Worm (Caenorhabditis elegans): Measurements from ENCODE around the gene lin-8.

lin-8 gene

ce11 chrII:3051332-3051731 lies 5.3 kb upstream of the lin-8 start:
- TF ChIP-seq blmp-1 (tag; optimal IDR thresholded peaks at IDR 0.05; ENCODE audit: insufficient read depth): no peak
- TF ChIP-seq ama-1 (optimal IDR thresholded peaks at IDR 0.05): no peak
- TF ChIP-seq ceh-16 (tag; optimal IDR thresholded peaks at IDR 0.05): no peak
- no peak for TF ChIP-seq ztf-1 (GFP tag; conservative IDR thresholded peaks at IDR 0.05)
- no peak for TF ChIP-seq unc-39 (tag; optimal IDR thresholded peaks at IDR 0.05)
- no peak for TF ChIP-seq sem-4 (tag; optimal IDR thresholded peaks at IDR 0.05)
- no peak for TF ChIP-seq nhr-12 (tag; optimal IDR thresholded peaks at IDR 0.05)
- no peak for TF ChIP-seq lsy-2 (tag; optimal IDR thresholded peaks at IDR 0.05)
- TF ChIP-seq snpc-4 (tag; optimal IDR thresholded peaks at IDR 0.05): no peak
- TF ChIP-seq unc-55 (GFP tag; optimal IDR thresholded peaks at IDR 0.05): no peak
- TF ChIP-seq R02D3.7 (tag; optimal IDR thresholded peaks at IDR 0.05): no peak
- no peak for TF ChIP-seq ZK546.5 (tag; optimal IDR thresholded peaks at IDR 0.05)
- no peak for TF ChIP-seq nhr-6 (tag; optimal IDR thresholded peaks at IDR 0.05)
- no peak for TF ChIP-seq sma-9 (GFP tag; optimal IDR thresholded peaks at IDR 0.05)
- no peak for TF ChIP-seq sma-9 (tag; optimal IDR thresholded peaks at IDR 0.05)
- TF ChIP-seq ceh-82 (tag; optimal IDR thresholded peaks at IDR 0.05): no peak
- TF ChIP-seq F13H6.1 (tag; optimal IDR thresholded peaks at IDR 0.05): no peak
- TF ChIP-seq nhr-11 (tag; optimal IDR thresholded peaks at IDR 0.05): no peak
- no peak for TF ChIP-seq fos-1 (tag; optimal IDR thresholded peaks at IDR 0.05)

ce11 chrII:3052843-3053242 lies 3.8 kb upstream of the lin-8 start:
- TF ChIP-seq nhr-23 (tag; optimal IDR thresholded peaks at IDR 0.05): no peak
- TF ChIP-seq fos-1 (tag; optimal IDR thresholded peaks at IDR 0.05): no peak
- no peak for TF ChIP-seq nhr-6 (tag; optimal IDR thresholded peaks at IDR 0.05)
- no peak for TF ChIP-seq nhr-237 (tag; optimal IDR thresholded peaks at IDR 0.05)
- TF ChIP-seq aly-2 (tag; optimal IDR thresholded peaks at IDR 0.05): no peak
- no peak for TF ChIP-seq sma-9 (GFP tag; optimal IDR thresholded peaks at IDR 0.05)
- TF ChIP-seq sma-9 (tag; optimal IDR thresholded peaks at IDR 0.05): no peak
- no peak for TF ChIP-seq lsy-2 (tag; optimal IDR thresholded peaks at IDR 0.05)
- no peak for TF ChIP-seq ceh-16 (tag; optimal IDR thresholded peaks at IDR 0.05)
- no peak for TF ChIP-seq zag-1 (tag; optimal IDR thresholded peaks at IDR 0.05)
- TF ChIP-seq sma-3 (GFP tag; optimal IDR thresholded peaks at IDR 0.05): no peak
- no peak for TF ChIP-seq alr-1 (tag; optimal IDR thresholded peaks at IDR 0.05)
- TF ChIP-seq skn-1 (tag; optimal IDR thresholded peaks at IDR 0.05): no peak

- TF ChIP-seq nhr-10 (tag; optimal IDR thresholded peaks at IDR 0.05) (no peak), dmd-4 (tag; optimal IDR thresholded peaks at IDR 0.05) (no peak), ztf-4 (tag; optimal IDR thresholded peaks at IDR 0.05) (no peak), ama-1 (optimal IDR thresholded peaks at IDR 0.05) (no peak), unc-62 (GFP tag; optimal IDR thresholded peaks at IDR 0.05) (no peak), mdl-1 (tag; optimal IDR thresholded peaks at IDR 0.05) (no peak), sma-9 (GFP tag; optimal IDR thresholded peaks at IDR 0.05) (no peak), sma-9 (tag; optimal IDR thresholded peaks at IDR 0.05) (no peak), mbf-1 (tag; optimal IDR thresholded peaks at IDR 0.05) (no peak), ztf-11 (tag; optimal IDR thresholded peaks at IDR 0.05) (no peak), Y55F3AM.14 (GFP tag; optimal IDR thresholded peaks at IDR 0.05) (no peak), gmeb-1 (tag; optimal IDR thresholded peaks at IDR 0.05) (no peak), lin-39 (tag; optimal IDR thresholded peaks at IDR 0.05) (no peak), aly-2 (tag; optimal IDR thresholded peaks at IDR 0.05) (no peak), peb-1 (tag; optimal IDR thresholded peaks at IDR 0.05) (no peak), ceh-16 (tag; optimal IDR thresholded peaks at IDR 0.05) (no peak), unc-39 (tag; optimal IDR thresholded peaks at IDR 0.05) (no peak)
Observed at ce11 chrII:3053689-3054088, 2.9 kb upstream of the lin-8 start.

- TF ChIP-seq aly-2 (tag; optimal IDR thresholded peaks at IDR 0.05) (no peak), nhr-6 (tag; optimal IDR thresholded peaks at IDR 0.05) (no peak), mbf-1 (tag; optimal IDR thresholded peaks at IDR 0.05) (no peak), nhr-25 (tag; optimal IDR thresholded peaks at IDR 0.05) (no peak), Y55F3AM.14 (GFP tag; optimal IDR thresholded peaks at IDR 0.05) (no peak), unc-39 (tag; optimal IDR thresholded peaks at IDR 0.05) (no peak), F13H6.1 (tag; optimal IDR thresholded peaks at IDR 0.05) (no peak), ztf-4 (tag; optimal IDR thresholded peaks at IDR 0.05) (no peak), dmd-4 (tag; optimal IDR thresholded peaks at IDR 0.05) (no peak), lsy-2 (tag; optimal IDR thresholded peaks at IDR 0.05) (no peak), R02D3.7 (tag; optimal IDR thresholded peaks at IDR 0.05) (no peak), nhr-10 (tag; optimal IDR thresholded peaks at IDR 0.05) (no peak)
Observed at ce11 chrII:3054221-3054620, 2.4 kb upstream of the lin-8 start, which contains the start of gene lido-13. Gene lido-13 (minus strand): TSS chrII:3054321.
